Worm (Caenorhabditis elegans): ENCODE data around the gene F58A6.9.

The F58A6.9 gene

ce11 chrII:5183207-5183606 is 24.5 kb upstream of the F58A6.9 start:
- TF ChIP-seq lim-7 (GFP tag; IDR thresholded peaks at IDR 0.05): no peak
- TF ChIP-seq madf-9 (GFP tag; conservative IDR thresholded peaks at IDR 0.05): no peak
- TF ChIP-seq zip-11 (GFP tag; IDR thresholded peaks at IDR 0.05): no peak
- TF ChIP-seq ctbp-1 (GFP tag; IDR thresholded peaks at IDR 0.05): no peak
- no peak for TF ChIP-seq nhr-77 (tag; optimal IDR thresholded peaks at IDR 0.05)
- no peak for TF ChIP-seq ama-1 (optimal IDR thresholded peaks at IDR 0.05)
- no peak for TF ChIP-seq lin-1 (GFP tag; IDR thresholded peaks at IDR 0.05)
- TF ChIP-seq aha-1 (tag): no peak

- TF ChIP-seq vab-7 (GFP tag; IDR thresholded peaks at IDR 0.05) (no peak), lir-3 (tag; optimal IDR thresholded peaks at IDR 0.05) (no peak), pha-4 (GFP tag; IDR thresholded peaks at IDR 0.05) (no peak), pha-4 (tag; optimal IDR thresholded peaks at IDR 0.05) (no peak), set-16 (GFP tag; IDR thresholded peaks at IDR 0.05) (peak; percentile 29; the same call in 1 of the 2 replicates), T20F7.1 (GFP tag; optimal IDR thresholded peaks at IDR 0.05) (peak; percentile 65), egl-27 (tag; optimal IDR thresholded peaks at IDR 0.05) (no peak), dmd-6 (GFP tag; IDR thresholded peaks at IDR 0.05) (peak; percentile 97), ceh-20 (GFP tag; IDR thresholded peaks at IDR 0.05) (peak; percentile 80; the same call in 1 of the 2 replicates), saeg-2 (GFP tag; IDR thresholded peaks at IDR 0.05) (0 out of 2 replicates have a peak, but pooled peaks have one; percentile 24), zip-2 (tag; optimal IDR thresholded peaks at IDR 0.05) (no peak), madf-9 (GFP tag; conservative IDR thresholded peaks at IDR 0.05) (peak; percentile 55; the same call in 1 of the 2 replicates), dmd-9 (GFP tag; IDR thresholded peaks at IDR 0.05) (no peak), ztf-11 (tag; optimal IDR thresholded peaks at IDR 0.05) (no peak), lin-1 (GFP tag; IDR thresholded peaks at IDR 0.05) (peak; percentile 71; the same call in 1 of the 2 replicates), nhr-111 (GFP tag; optimal IDR thresholded peaks at IDR 0.05) (no peak), R02D3.7 (tag; optimal IDR thresholded peaks at IDR 0.05) (no peak), nhr-28 (tag; optimal IDR thresholded peaks at IDR 0.05) (peak; percentile 81), arid-1 (GFP tag; conservative IDR thresholded peaks at IDR 0.05) (no peak), lsy-2 (tag; optimal IDR thresholded peaks at IDR 0.05) (peak; percentile 54 to 74), nhr-11 (tag; optimal IDR thresholded peaks at IDR 0.05) (peak; percentile 58), hif-1 (tag; optimal IDR thresholded peaks at IDR 0.05) (peak in 1 of 2 experiments; percentile 65), lin-39 (tag; optimal IDR thresholded peaks at IDR 0.05) (no peak), T26A8.4 (GFP tag; IDR thresholded peaks at IDR 0.05) (peak; percentile 63), skn-1 (tag; optimal IDR thresholded peaks at IDR 0.05) (no peak), mdl-1 (tag; optimal IDR thresholded peaks at IDR 0.05) (peak; percentile 53 to 79), lin-38 (GFP tag; IDR thresholded peaks at IDR 0.05) (peak; percentile 54), tag-97 (GFP tag; IDR thresholded peaks at IDR 0.05) (no peak), snpc-1.2 (GFP tag; IDR thresholded peaks at IDR 0.05) (no peak), nhr-77 (tag; optimal IDR thresholded peaks at IDR 0.05) (peak; percentile 61), nhr-6 (tag; optimal IDR thresholded peaks at IDR 0.05) (peak; percentile 42), zfp-2 (tag; optimal IDR thresholded peaks at IDR 0.05) (no peak), ces-1 (GFP tag; optimal IDR thresholded peaks at IDR 0.05) (no peak), F49E8.2 (tag; optimal IDR thresholded peaks at IDR 0.05; ENCODE audit: borderline replicate concordance) (no peak), F10B5.3 (tag; optimal IDR thresholded peaks at IDR 0.05) (no peak), lin-13 (GFP tag; optimal IDR thresholded peaks at IDR 0.05) (no peak), nhr-102 (tag; optimal IDR thresholded peaks at IDR 0.05) (peak; percentile 68), ztf-7 (tag; optimal IDR thresholded peaks at IDR 0.05) (peak; percentile 5), madf-5 (GFP tag; IDR thresholded peaks at IDR 0.05) (no peak), mes-2 (tag; optimal IDR thresholded peaks at IDR 0.05; ENCODE audit: poor library complexity, severe bottlenecking) (peak; percentile 15), ceh-28 (tag; optimal IDR thresholded peaks at IDR 0.05) (no peak), F26F4.8 (GFP tag; conservative IDR thresholded peaks at IDR 0.05) (no peak), mdt-29 (GFP tag; IDR thresholded peaks at IDR 0.05) (peak; percentile 53; the same call in 1 of the 2 replicates), attf-4 (tag; optimal IDR thresholded peaks at IDR 0.05) (no peak), dve-1 (tag; optimal IDR thresholded peaks at IDR 0.05; ENCODE audit: insufficient read depth) (peak; percentile 78)
These were observed 23.8 kb upstream of the F58A6.9 start for ce11 chrII:5182451-5182850.
